Fruit fly (Drosophila melanogaster) whole organism, pupa: Measurements from ENCODE around the gene CIA30.

Source experiments
- CG15710 ChIP-seq: fragments of 200-800 bp; sonication (Bioruptor generic); optimal IDR thresholded peaks from 2 replicates; lab custom pipeline; 2018; ENCODE audit warnings: missing biosample characterization, mild to moderate bottlenecking, missing genetic modification characterization, moderate library complexity
- fd96Ca ChIP-seq: fragments of 200-800 bp; sonication (Bioruptor generic); IDR thresholded peaks from 3 replicates; pipeline ENCODE4 v1.3.6; 2022; ENCODE audit warnings: missing biosample characterization, missing genetic modification characterization

DNA sequence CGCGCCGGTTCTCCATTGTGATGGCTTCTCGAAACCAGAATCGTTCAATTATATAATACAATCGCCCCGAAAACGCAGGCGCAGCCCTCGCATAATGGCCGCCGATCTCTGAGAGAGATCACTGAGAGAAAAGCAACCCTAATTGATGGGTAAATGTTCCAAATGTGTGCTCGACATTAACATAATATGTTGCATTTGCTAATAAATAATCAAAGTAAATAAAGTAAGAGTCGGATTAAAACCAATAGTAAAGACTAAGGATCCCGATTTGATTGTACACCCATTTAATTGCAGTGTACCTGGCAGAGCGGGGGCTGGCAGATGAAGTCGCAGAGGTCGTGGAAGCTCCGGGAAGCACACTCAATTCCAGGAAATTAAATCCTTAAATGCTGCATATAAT, 32.2 kb upstream of the CIA30 start:
- TF ChIP-seq fd96Ca: no peak
- no peak for TF ChIP-seq CG15710 (tag; lab: Kevin White, UChicago)
